Fruit fly (Drosophila melanogaster) whole organism, prepupa: ENCODE measurements around the gene CG15386.

ENCODE experiments used
- CG10631 ChIP-seq: fragments of 200-800 bp; sonication (Bioruptor generic); optimal IDR thresholded peaks from 2 replicates; lab custom pipeline; 2016; ENCODE audit warnings: missing biosample characterization, missing genetic modification characterization
- CG10669 ChIP-seq: fragments of 200-800 bp; sonication (Bioruptor generic); optimal IDR thresholded peaks from 3 replicates; lab custom pipeline; 2018; ENCODE audit warnings: missing biosample characterization, mild to moderate bottlenecking, missing genetic modification characterization, moderate library complexity
- CG11294 ChIP-seq: fragments of 200-800 bp; sonication (Bioruptor generic); IDR thresholded peaks from 2 replicates; pipeline ENCODE4 v1.3.6; 2022; ENCODE audit warnings: missing biosample characterization, missing genetic modification characterization
- CG11762 ChIP-seq: fragments of 200-800 bp; sonication (Bioruptor generic); optimal IDR thresholded peaks from 3 replicates; lab custom pipeline; 2016; ENCODE audit warnings: missing biosample characterization, missing genetic modification characterization; ENCODE audit not compliant: insufficient read depth
- CG3032 ChIP-seq: fragments of 200-800 bp; optimal IDR thresholded peaks from 2 replicates; lab custom pipeline; 2019; ENCODE audit warnings: missing biosample characterization, mild to moderate bottlenecking, missing genetic modification characterization, moderate library complexity
- CG31627 ChIP-seq: fragments of 200-800 bp; sonication (Bioruptor generic); optimal IDR thresholded peaks from 3 replicates; lab custom pipeline; 2016; ENCODE audit warnings: missing biosample characterization, missing genetic modification characterization
- CG32006 ChIP-seq: fragments of 200-800 bp; sonication (Bioruptor generic); optimal IDR thresholded peaks from 3 replicates; lab custom pipeline; 2017; ENCODE audit warnings: missing biosample characterization, mild to moderate bottlenecking, missing genetic modification characterization
- CG34406 ChIP-seq: fragments of 200-800 bp; sonication (Bioruptor generic); optimal IDR thresholded peaks from 3 replicates; lab custom pipeline; 2016; ENCODE audit warnings: missing biosample characterization, missing genetic modification characterization
- CG3919 ChIP-seq: fragments of 200-800 bp; sonication (Bioruptor generic); optimal IDR thresholded peaks from 3 replicates; lab custom pipeline; 2016; ENCODE audit warnings: missing biosample characterization, missing genetic modification characterization
- CG4318 ChIP-seq: fragments of 200-800 bp; sonication (Bioruptor generic); optimal IDR thresholded peaks from 3 replicates; lab custom pipeline; 2017; ENCODE audit warnings: missing biosample characterization, mild to moderate bottlenecking, missing genetic modification characterization
- CG6163 ChIP-seq: fragments of 200-800 bp; sonication (Bioruptor generic); IDR thresholded peaks from 3 replicates; pipeline ENCODE4 v1.3.6; 2022; ENCODE audit warnings: missing biosample characterization, missing genetic modification characterization
- CG6276 ChIP-seq: fragments of 200-800 bp; sonication (Bioruptor generic); optimal IDR thresholded peaks from 2 replicates; lab custom pipeline; 2017; ENCODE audit warnings: missing biosample characterization, mild to moderate bottlenecking, missing genetic modification characterization
- CG6792 ChIP-seq: fragments of 200-800 bp; sonication (Bioruptor generic); optimal IDR thresholded peaks from 3 replicates; lab custom pipeline; 2016; ENCODE audit warnings: missing biosample characterization, missing genetic modification characterization
- CG6808 ChIP-seq: fragments of 200-800 bp; sonication (Bioruptor generic); optimal IDR thresholded peaks from 3 replicates; lab custom pipeline; 2017; ENCODE audit warnings: missing biosample characterization, missing genetic modification characterization, mild to moderate bottlenecking, moderate library complexity, missing genetic modification reagents
- CG6854 ChIP-seq: fragments of 200-800 bp; sonication (Bioruptor generic); optimal IDR thresholded peaks from 2 replicates; lab custom pipeline; 2017; ENCODE audit warnings: missing biosample characterization, mild to moderate bottlenecking, missing genetic modification characterization
- CG7368 ChIP-seq: fragments of 200-800 bp; sonication (Bioruptor generic); optimal IDR thresholded peaks from 3 replicates; lab custom pipeline; 2016; ENCODE audit warnings: missing biosample characterization, missing genetic modification characterization
- CG8119 ChIP-seq: fragments of 200-800 bp; sonication (Bioruptor generic); IDR thresholded peaks from 3 replicates; pipeline ENCODE4 v1.3.6; 2022; ENCODE audit warnings: missing biosample characterization, missing genetic modification characterization
- Eip78C ChIP-seq: fragments of 200-800 bp; sonication (Bioruptor generic); peaks from one replicate; lab custom pipeline; 2016; ENCODE audit warnings: missing biosample characterization, missing genetic modification characterization
- Eip93F ChIP-seq: fragments of 200-800 bp; sonication (Bioruptor generic); optimal IDR thresholded peaks from 2 replicates; lab custom pipeline; 2016; ENCODE audit warnings: missing biosample characterization, mild to moderate bottlenecking, missing genetic modification characterization
- Ets21C ChIP-seq: fragments of 200-800 bp; sonication (Bioruptor generic); optimal IDR thresholded peaks from 3 replicates; lab custom pipeline; 2016; ENCODE audit warnings: missing biosample characterization, missing genetic modification characterization
- Ets96B ChIP-seq: fragments of 200-800 bp; optimal IDR thresholded peaks from 2 replicates; lab custom pipeline; 2019; ENCODE audit warnings: missing biosample characterization, mild to moderate bottlenecking, missing genetic modification characterization, moderate library complexity
- Gug ChIP-seq: fragments of 200-800 bp; sonication (Bioruptor generic); IDR thresholded peaks from 2 replicates; pipeline ENCODE4 v1.3.6; 2022; ENCODE audit warnings: missing biosample characterization, missing genetic modification characterization
- Hr38 ChIP-seq: sonication (Bioruptor generic); optimal IDR thresholded peaks from 2 replicates; lab custom pipeline; 2016; ENCODE audit warnings: missing biosample characterization, missing genetic modification characterization
- Hr39 ChIP-seq: fragments of 200-800 bp; sonication (Bioruptor generic); optimal IDR thresholded peaks from 2 replicates; lab custom pipeline; 2016; ENCODE audit warnings: missing biosample characterization, missing genetic modification characterization
- Hr4 ChIP-seq: fragments of 200-800 bp; sonication (Bioruptor generic); optimal IDR thresholded peaks from 3 replicates; lab custom pipeline; 2016; ENCODE audit warnings: missing biosample characterization, missing genetic modification characterization
- Lpt ChIP-seq: fragments of 200-800 bp; sonication (Bioruptor generic); optimal IDR thresholded peaks from 3 replicates; lab custom pipeline; 2016; ENCODE audit warnings: missing biosample characterization, missing genetic modification characterization
- Met ChIP-seq: fragments of 200-800 bp; sonication (Bioruptor generic); optimal IDR thresholded peaks from 3 replicates; lab custom pipeline; 2016; ENCODE audit warnings: missing biosample characterization, missing genetic modification characterization
- OdsH ChIP-seq: fragments of 200-800 bp; sonication (Bioruptor generic); optimal IDR thresholded peaks from 3 replicates; lab custom pipeline; 2016; ENCODE audit warnings: missing biosample characterization, missing genetic modification characterization
- Smox ChIP-seq: fragments of 200-800 bp; sonication (Bioruptor generic); optimal IDR thresholded peaks from 3 replicates; lab custom pipeline; 2016; ENCODE audit warnings: missing biosample characterization, missing genetic modification characterization
- Sox102F ChIP-seq: fragments of 200-800 bp; sonication (Bioruptor generic); optimal IDR thresholded peaks from 2 replicates; lab custom pipeline; 2016; ENCODE audit warnings: missing biosample characterization, mild to moderate bottlenecking, missing genetic modification characterization
- Sox14 ChIP-seq: fragments of 200-800 bp; sonication (Bioruptor generic); optimal IDR thresholded peaks from 3 replicates; lab custom pipeline; 2016; ENCODE audit warnings: missing biosample characterization, missing genetic modification characterization
- Sox15 ChIP-seq: fragments of 200-800 bp; sonication (Bioruptor generic); optimal IDR thresholded peaks from 3 replicates; lab custom pipeline; 2016; ENCODE audit warnings: missing biosample characterization, missing genetic modification characterization
- achi ChIP-seq: fragments of 200-800 bp; sonication (Bioruptor generic); optimal IDR thresholded peaks from 3 replicates; lab custom pipeline; 2016; ENCODE audit warnings: missing biosample characterization, missing genetic modification characterization
- acj6 ChIP-seq: fragments of 200-800 bp; sonication (Bioruptor generic); optimal IDR thresholded peaks from 3 replicates; lab custom pipeline; 2016; ENCODE audit warnings: missing biosample characterization, missing genetic modification characterization
- cyc ChIP-seq: fragments of 200-800 bp; sonication (Bioruptor generic); optimal IDR thresholded peaks from 3 replicates; lab custom pipeline; 2016; ENCODE audit warnings: missing biosample characterization, missing genetic modification characterization
- dac ChIP-seq: fragments of 200-800 bp; sonication (Bioruptor generic); optimal IDR thresholded peaks from 2 replicates; lab custom pipeline; 2017; ENCODE audit warnings: missing biosample characterization, mild to moderate bottlenecking, missing genetic modification characterization
- dsx ChIP-seq: fragments of 200-800 bp; optimal IDR thresholded peaks from 3 replicates; lab custom pipeline; 2019; ENCODE audit warnings: missing biosample characterization, mild to moderate bottlenecking, missing genetic modification characterization, moderate library complexity; ENCODE audit not compliant: poor library complexity, severe bottlenecking
- eg ChIP-seq: fragments of 200-800 bp; sonication (Bioruptor generic); IDR thresholded peaks from 3 replicates; pipeline ENCODE4 v1.3.6; 2022; ENCODE audit warnings: missing biosample characterization, missing genetic modification characterization
- esn ChIP-seq: fragments of 200-800 bp; sonication (Bioruptor generic); optimal IDR thresholded peaks from 2 replicates; lab custom pipeline; 2016; ENCODE audit warnings: missing biosample characterization, mild to moderate bottlenecking, missing genetic modification characterization, moderate library complexity
- fd59A ChIP-seq: fragments of 200-800 bp; sonication (Bioruptor generic); optimal IDR thresholded peaks from 2 replicates; lab custom pipeline; 2017; ENCODE audit warnings: missing biosample characterization, mild to moderate bottlenecking, missing genetic modification characterization, missing genetic modification reagents
- fd85E ChIP-seq: fragments of 200-800 bp; sonication (Bioruptor generic); optimal IDR thresholded peaks from 3 replicates; lab custom pipeline; 2016; ENCODE audit warnings: missing biosample characterization, missing genetic modification characterization
- fkh ChIP-seq: fragments of 200-800 bp; sonication (Bioruptor generic); optimal IDR thresholded peaks from 3 replicates; lab custom pipeline; 2017; ENCODE audit warnings: missing biosample characterization, mild to moderate bottlenecking, missing genetic modification characterization, moderate library complexity
- net ChIP-seq: fragments of 200-800 bp; sonication (Bioruptor generic); optimal IDR thresholded peaks from 3 replicates; lab custom pipeline; 2016; ENCODE audit warnings: missing biosample characterization, missing genetic modification characterization
- pdm3 ChIP-seq: fragments of 200-800 bp; sonication (Bioruptor generic); optimal IDR thresholded peaks from 3 replicates; lab custom pipeline; 2016; ENCODE audit warnings: missing biosample characterization, missing genetic modification characterization
- salr ChIP-seq, 2 experiments: fragments of 200-800 bp; sonication (Bioruptor generic); optimal IDR thresholded peaks; 3 replicates each; lab custom pipeline; 2016 to 2018; ENCODE audit warnings: missing biosample characterization in 2 of 2, missing genetic modification characterization in 2 of 2, mild to moderate bottlenecking in 1 of 2
- spab ChIP-seq: fragments of 200-800 bp; sonication (Bioruptor generic); optimal IDR thresholded peaks from 2 replicates; lab custom pipeline; 2017; ENCODE audit warnings: missing biosample characterization, mild to moderate bottlenecking, missing genetic modification characterization, missing genetic modification reagents
- ss ChIP-seq, 2 experiments: fragments of 200-800 bp; sonication (Bioruptor generic); optimal IDR thresholded peaks; 2 replicates in 1 of 2; 3 replicates in 1 of 2; lab custom pipeline; 2017 to 2018; ENCODE audit warnings: mild to moderate bottlenecking in 2 of 2, missing biosample characterization in 2 of 2, missing genetic modification characterization in 2 of 2, moderate library complexity in 1 of 2
- svp ChIP-seq: fragments of 200-800 bp; sonication (Bioruptor generic); peaks from one replicate; lab custom pipeline; 2016; ENCODE audit warnings: missing biosample characterization, missing genetic modification characterization
- topi ChIP-seq: fragments of 200-800 bp; sonication (Bioruptor generic); optimal IDR thresholded peaks from 3 replicates; lab custom pipeline; 2016; ENCODE audit warnings: missing biosample characterization, missing genetic modification characterization
- vri ChIP-seq: fragments of 200-800 bp; sonication (Bioruptor generic); optimal IDR thresholded peaks from 3 replicates; lab custom pipeline; 2016; ENCODE audit warnings: missing biosample characterization, mild to moderate bottlenecking, missing genetic modification characterization

CG15386 gene

DNA sequence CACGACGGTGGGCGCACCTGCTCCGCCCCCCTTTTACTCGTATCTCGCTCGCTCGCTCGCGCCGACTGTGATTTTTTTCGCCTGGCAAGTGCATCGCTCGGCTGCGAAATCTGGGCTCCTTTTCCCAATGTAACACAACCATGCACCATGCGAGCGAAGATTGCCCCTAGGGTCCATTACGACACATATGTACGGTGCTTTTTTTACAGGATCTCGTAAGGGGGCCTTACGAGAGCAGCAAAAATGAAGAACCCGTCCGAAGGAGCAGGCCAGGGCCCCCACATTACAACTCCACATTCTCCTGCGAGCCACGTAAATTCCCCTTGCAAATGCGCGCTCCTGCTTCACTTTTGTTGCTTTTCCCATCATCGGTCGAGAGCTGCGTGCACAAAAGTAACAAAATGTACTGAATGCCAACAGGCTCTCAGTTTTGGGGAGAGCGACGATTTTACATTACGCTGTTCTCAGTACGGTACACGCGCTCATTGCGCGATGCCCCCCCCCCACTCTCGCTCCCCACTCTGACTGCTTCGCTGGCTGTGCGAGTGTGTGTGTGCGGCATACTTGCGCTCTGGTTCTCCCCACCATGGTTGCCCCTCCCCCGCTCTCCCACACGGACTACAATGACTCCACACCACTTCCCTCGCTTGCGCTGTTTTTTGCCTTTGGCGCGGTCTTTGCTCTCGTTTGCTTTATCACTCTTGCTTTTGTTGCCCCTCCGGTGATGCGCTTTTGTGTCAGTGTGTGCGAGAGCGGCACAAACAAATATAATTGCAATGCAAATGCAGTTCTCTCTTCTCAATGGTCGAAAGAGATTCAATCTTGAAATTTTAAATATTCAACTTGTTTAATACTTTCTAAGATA lies 14.0 kb downstream of the CG15386 start:
- TF ChIP-seq achi (GFP tag; lab: Kevin White, UChicago) (peak; percentile 37), Hr38 (GFP tag; lab: Kevin White, UChicago) (no peak), Eip78C (GFP tag; lab: Kevin White, UChicago) (peak; percentile 90), CG8119 (peak; percentile 64; the same call in 1 of the 3 replicates), vri (GFP tag; lab: Kevin White, UChicago) (peak; percentile 80), Lpt (GFP tag; lab: Kevin White, UChicago) (peak; percentile 92), Hr39 (GFP tag; lab: Kevin White, UChicago) (no peak), net (GFP tag; lab: Kevin White, UChicago) (peak; percentile 60), cyc (GFP tag; lab: Kevin White, UChicago) (no peak), CG6792 (GFP tag; lab: Kevin White, UChicago) (peak; percentile 45), Hr4 (no peak), CG10669 (GFP tag; lab: Kevin White, UChicago) (peak; percentile 14), CG11294 (GFP tag; lab: Robert Waterston, UW) (peak; percentile 24; the same call in 1 of the 2 replicates), ss (GFP tag; optimal IDR thresholded peaks at IDR 0.05; lab: Kevin White, UChicago) (peak; percentile 72 to 90), fd59A (GFP tag; lab: Kevin White, UChicago) (no peak), acj6 (GFP tag; lab: Kevin White, UChicago) (peak; percentile 47), CG4318 (GFP tag; lab: Kevin White, UChicago) (no peak), topi (GFP tag; lab: Kevin White, UChicago) (no peak), Ets21C (GFP tag; lab: Kevin White, UChicago) (peak; percentile 8), CG6808 (GFP tag; lab: Kevin White, UChicago) (peak; percentile 64), dac (GFP tag; lab: Kevin White, UChicago) (peak; percentile 7), esn (peak; percentile 18), CG11762 (GFP tag; lab: Kevin White, UChicago) (peak; percentile 40), CG6276 (GFP tag; lab: Kevin White, UChicago) (peak; percentile 62), CG10631 (GFP tag; lab: Kevin White, UChicago) (peak; percentile 7), Eip93F (no peak), CG3032 (peak; percentile 45), CG31627 (no peak), svp (GFP tag; lab: Kevin White, UChicago) (peak; percentile 86), CG7368 (GFP tag; lab: Kevin White, UChicago) (peak; percentile 6), Sox15 (no peak), CG32006 (GFP tag; lab: Kevin White, UChicago) (peak; percentile 59), salr (GFP tag; optimal IDR thresholded peaks at IDR 0.05; lab: Kevin White, UChicago) (peak; percentile 35 to 37), pdm3 (GFP tag; lab: Kevin White, UChicago) (no peak), Ets96B (tag; lab: Kevin White, UChicago) (peak; percentile 24), fd85E (GFP tag; lab: Kevin White, UChicago) (peak; percentile 44), CG6163 (peak; percentile 81), Sox14 (GFP tag; lab: Kevin White, UChicago) (peak; percentile 87), Smox (GFP tag; lab: Kevin White, UChicago) (no peak), Sox102F (peak; percentile 78), CG3919 (GFP tag; lab: Kevin White, UChicago) (peak; percentile 32), Met (GFP tag; lab: Kevin White, UChicago) (peak; percentile 66), CG6854 (GFP tag; lab: Kevin White, UChicago) (peak; percentile 87), spab (GFP tag; lab: Kevin White, UChicago) (peak; percentile 10), Gug (GFP tag; lab: Robert Waterston, UW) (peak; percentile 66; the same call in 1 of the 2 replicates), fkh (GFP tag; lab: Kevin White, UChicago) (peak; percentile 22), CG34406 (GFP tag; lab: Kevin White, UChicago) (no peak), dsx (GFP tag; lab: Kevin White, UChicago) (peak; percentile 85), eg (no peak; the same call in 1 of the 3 replicates), OdsH (GFP tag; lab: Kevin White, UChicago) (peak; percentile 25)
